Fruit fly (Drosophila melanogaster) whole organism, embryonic: ENCODE results near the gene Or85b.
A peak's percentile ranks its signal among the peaks of the same experiment; 100 is the strongest.

Experiments
- Ada2b ChIP-seq: fragments of 200-800 bp; sonication (Bioruptor generic); IDR thresholded peaks from 2 replicates; pipeline ENCODE4 v1.3.6; 2022; ENCODE audit warnings: missing biosample characterization, missing genetic modification characterization
- B-H2 ChIP-seq: fragments of 200-800 bp; sonication (Bioruptor generic); optimal IDR thresholded peaks from 2 replicates; lab custom pipeline; 2018; ENCODE audit warnings: missing biosample characterization, mild to moderate bottlenecking, missing genetic modification characterization
- Bgb ChIP-seq: fragments of 200-800 bp; sonication (Bioruptor generic); IDR thresholded peaks from 2 replicates; pipeline ENCODE4 v1.3.6; 2022; ENCODE audit warnings: missing biosample characterization, missing genetic modification characterization; ENCODE audit not compliant: partially characterized antibody
- CG10565 ChIP-seq: fragments of 200-800 bp; sonication (Bioruptor generic); optimal IDR thresholded peaks from 3 replicates; lab custom pipeline; 2016; ENCODE audit warnings: missing biosample characterization, mild to moderate bottlenecking, missing genetic modification characterization
- CG10959 ChIP-seq: fragments of 200-800 bp; sonication (Bioruptor generic); IDR thresholded peaks from 2 replicates; pipeline ENCODE4 v1.3.6; 2022; ENCODE audit warnings: missing biosample characterization, missing genetic modification characterization
- CG11085 ChIP-seq: fragments of 200-800 bp; sonication (Bioruptor generic); IDR thresholded peaks from 2 replicates; pipeline ENCODE4 v1.3.6; 2022; ENCODE audit warnings: missing biosample characterization, missing genetic modification characterization
- CG12659 ChIP-seq: fragments of 200-800 bp; sonication (Bioruptor generic); optimal IDR thresholded peaks from 3 replicates; lab custom pipeline; 2017; ENCODE audit warnings: mild to moderate bottlenecking, missing biosample characterization, missing genetic modification reagents, missing genetic modification characterization
- CG12769 ChIP-seq: fragments of 200-800 bp; sonication (Bioruptor generic); optimal IDR thresholded peaks from 2 replicates; lab custom pipeline; 2019; ENCODE audit warnings: missing biosample characterization, mild to moderate bottlenecking, missing genetic modification characterization, moderate library complexity
- CG12942 ChIP-seq: fragments of 200-800 bp; sonication (Bioruptor generic); optimal IDR thresholded peaks from 3 replicates; lab custom pipeline; 2016; ENCODE audit warnings: missing biosample characterization, missing genetic modification characterization
- CG13287 ChIP-seq: fragments of 200-800 bp; sonication (Bioruptor generic); IDR thresholded peaks from 2 replicates; pipeline ENCODE4 v1.3.6; 2022; ENCODE audit warnings: missing biosample characterization, missing genetic modification characterization; ENCODE audit not compliant: partially characterized antibody
- CG17328 ChIP-seq: fragments of 200-800 bp; sonication (Bioruptor generic); IDR thresholded peaks from 2 replicates; pipeline ENCODE4 v1.3.6; 2022; ENCODE audit warnings: missing biosample characterization, missing genetic modification characterization
- CG2678 ChIP-seq: fragments of 200-800 bp; sonication (Bioruptor generic); optimal IDR thresholded peaks from 3 replicates; lab custom pipeline; 2019; ENCODE audit warnings: missing biosample characterization, mild to moderate bottlenecking, missing genetic modification characterization, moderate library complexity
- CG30403 ChIP-seq: fragments of 200-800 bp; sonication (Bioruptor generic); optimal IDR thresholded peaks from 3 replicates; lab custom pipeline; 2016; ENCODE audit warnings: missing biosample characterization, missing genetic modification characterization
- CG3065 ChIP-seq: fragments of 200-800 bp; sonication (Bioruptor generic); optimal IDR thresholded peaks from 2 replicates; lab custom pipeline; 2016; ENCODE audit warnings: missing biosample characterization, missing genetic modification characterization
- CG5180 ChIP-seq: fragments of 200-800 bp; sonication (Bioruptor generic); optimal IDR thresholded peaks from 3 replicates; lab custom pipeline; 2017; ENCODE audit warnings: missing biosample characterization, missing genetic modification characterization, mild to moderate bottlenecking, moderate library complexity, missing genetic modification reagents
- CG5953 ChIP-seq: fragments of 200-800 bp; sonication (Bioruptor generic); IDR thresholded peaks from 2 replicates; pipeline ENCODE4 v1.3.6; 2022; ENCODE audit warnings: missing biosample characterization, missing genetic modification characterization
- CG6175 ChIP-seq: fragments of 200-800 bp; sonication (Bioruptor generic); IDR thresholded peaks from 3 replicates; pipeline ENCODE4 v1.3.6; 2022; ENCODE audit warnings: missing biosample characterization, missing genetic modification characterization
- CG8388 ChIP-seq: fragments of 200-800 bp; sonication (Bioruptor generic); optimal IDR thresholded peaks from 2 replicates; lab custom pipeline; 2019; ENCODE audit warnings: missing biosample characterization, mild to moderate bottlenecking, missing genetic modification characterization, moderate library complexity
- CG9215 ChIP-seq: fragments of 200-800 bp; sonication (Bioruptor generic); IDR thresholded peaks from 2 replicates; pipeline ENCODE4 v1.3.6; 2022; ENCODE audit warnings: missing biosample characterization, missing genetic modification characterization
- CrebB ChIP-seq: fragments of 200-800 bp; sonication (Bioruptor generic); optimal IDR thresholded peaks from 3 replicates; lab custom pipeline; 2018; ENCODE audit warnings: missing biosample characterization, mild to moderate bottlenecking, missing genetic modification characterization
- Fer3 ChIP-seq: fragments of 200-800 bp; sonication (Bioruptor generic); optimal IDR thresholded peaks from 2 replicates; lab custom pipeline; 2018; ENCODE audit warnings: missing biosample characterization, mild to moderate bottlenecking, missing genetic modification characterization, moderate library complexity
- HmgZ ChIP-seq: fragments of 200-800 bp; sonication (Bioruptor generic); optimal IDR thresholded peaks from 2 replicates; lab custom pipeline; 2018; ENCODE audit warnings: missing biosample characterization, mild to moderate bottlenecking, missing genetic modification characterization
- NK7.1 ChIP-seq: fragments of 200-800 bp; sonication (Bioruptor generic); optimal IDR thresholded peaks from 3 replicates; lab custom pipeline; 2016; ENCODE audit warnings: missing biosample characterization, missing genetic modification characterization
- Oli ChIP-seq: fragments of 200-800 bp; sonication (Bioruptor generic); optimal IDR thresholded peaks from 2 replicates; lab custom pipeline; 2018; ENCODE audit warnings: missing biosample characterization, mild to moderate bottlenecking, missing genetic modification characterization, moderate library complexity
- Opbp ChIP-seq: fragments of 200-800 bp; sonication (Bioruptor generic); IDR thresholded peaks from 3 replicates; pipeline ENCODE4 v1.3.6; 2022; ENCODE audit warnings: missing biosample characterization, missing genetic modification characterization; ENCODE audit not compliant: partially characterized antibody
- Rx ChIP-seq: fragments of 200-800 bp; sonication (Bioruptor generic); IDR thresholded peaks from 2 replicates; pipeline ENCODE4 v1.3.6; 2022; ENCODE audit warnings: missing biosample characterization, missing genetic modification characterization
- Six4 ChIP-seq: fragments of 200-800 bp; sonication (Bioruptor generic); optimal IDR thresholded peaks from 2 replicates; lab custom pipeline; 2016; ENCODE audit warnings: missing biosample characterization, missing genetic modification characterization
- Sry-β ChIP-seq: fragments of 200-800 bp; sonication (Bioruptor generic); optimal IDR thresholded peaks from 2 replicates; lab custom pipeline; 2018; ENCODE audit warnings: missing biosample characterization, mild to moderate bottlenecking, missing genetic modification characterization, moderate library complexity
- Ssrp ChIP-seq: fragments of 200-800 bp; sonication (Bioruptor generic); optimal IDR thresholded peaks from 2 replicates; lab custom pipeline; 2018; ENCODE audit warnings: missing biosample characterization, mild to moderate bottlenecking, missing genetic modification characterization, moderate library complexity
- Tbp ChIP-seq: fragments of >200 bp; optimal IDR thresholded peaks from 2 replicates; lab custom pipeline; 2018; ENCODE audit warnings: missing biosample characterization, missing genetic modification characterization
- caup ChIP-seq: fragments of 200-800 bp; sonication (Bioruptor generic); optimal IDR thresholded peaks from 3 replicates; lab custom pipeline; 2017; ENCODE audit warnings: missing biosample characterization, mild to moderate bottlenecking, missing genetic modification characterization, moderate library complexity; ENCODE audit not compliant: severe bottlenecking
- chif ChIP-seq, 2 experiments: fragments of 200-800 bp; sonication (Bioruptor generic); optimal IDR thresholded peaks; 3 replicates each; lab custom pipeline; 2016; ENCODE audit warnings: missing biosample characterization in 2 of 2, missing genetic modification characterization in 2 of 2
- chn ChIP-seq: fragments of 200-800 bp; sonication (Bioruptor generic); optimal IDR thresholded peaks from 2 replicates; lab custom pipeline; 2016; ENCODE audit warnings: missing biosample characterization, missing genetic modification characterization
- crol ChIP-seq: fragments of 200-800 bp; sonication (Bioruptor generic); IDR thresholded peaks from 2 replicates; pipeline ENCODE4 v1.3.6; 2022; ENCODE audit warnings: missing biosample characterization, missing genetic modification characterization
- cwo ChIP-seq: fragments of 200-800 bp; sonication (Bioruptor generic); optimal IDR thresholded peaks from 3 replicates; lab custom pipeline; 2017; ENCODE audit warnings: missing biosample characterization, missing genetic modification characterization, mild to moderate bottlenecking, moderate library complexity, missing genetic modification reagents
- exex ChIP-seq: fragments of 200-800 bp; sonication (Bioruptor generic); optimal IDR thresholded peaks from 4 replicates; lab custom pipeline; 2018; ENCODE audit warnings: missing biosample characterization, mild to moderate bottlenecking, missing genetic modification characterization, moderate library complexity
- ftz-f1 ChIP-seq: fragments of 200-800 bp; sonication (Bioruptor generic); optimal IDR thresholded peaks from 2 replicates; lab custom pipeline; 2016; ENCODE audit warnings: missing biosample characterization, missing genetic modification characterization
- grn ChIP-seq: fragments of 200-800 bp; sonication (Bioruptor generic); optimal IDR thresholded peaks from 3 replicates; lab custom pipeline; 2017; ENCODE audit warnings: missing biosample characterization, missing genetic modification characterization
- mirr ChIP-seq: fragments of 200-800 bp; sonication (Bioruptor generic); optimal IDR thresholded peaks from 3 replicates; lab custom pipeline; 2018; ENCODE audit warnings: missing biosample characterization, mild to moderate bottlenecking, missing genetic modification characterization
- phol ChIP-seq: fragments of 200-800 bp; sonication (Bioruptor generic); optimal IDR thresholded peaks from 3 replicates; lab custom pipeline; 2018; ENCODE audit warnings: missing biosample characterization, mild to moderate bottlenecking, missing genetic modification characterization, moderate library complexity
- pzg ChIP-seq: fragments of 200-800 bp; sonication (Bioruptor generic); optimal IDR thresholded peaks from 3 replicates; lab custom pipeline; 2018; ENCODE audit warnings: missing biosample characterization, mild to moderate bottlenecking, missing genetic modification characterization, moderate library complexity
- sens-2 ChIP-seq: fragments of 200-800 bp; sonication (Bioruptor generic); IDR thresholded peaks from 2 replicates; pipeline ENCODE4 v1.3.6; 2022; ENCODE audit warnings: missing biosample characterization, missing genetic modification characterization
- sqz ChIP-seq: fragments of 200-800 bp; sonication (Bioruptor generic); optimal IDR thresholded peaks from 3 replicates; lab custom pipeline; 2018; ENCODE audit warnings: missing biosample characterization, mild to moderate bottlenecking, missing genetic modification characterization
- sug ChIP-seq: fragments of 200-800 bp; optimal IDR thresholded peaks from 2 replicates; lab custom pipeline; 2019; ENCODE audit warnings: missing biosample characterization, mild to moderate bottlenecking, missing genetic modification characterization, moderate library complexity
- vfl ChIP-seq: fragments of 200-800 bp; sonication (Bioruptor generic); optimal IDR thresholded peaks from 2 replicates; lab custom pipeline; 2016; ENCODE audit warnings: missing biosample characterization, missing genetic modification characterization
- vnd ChIP-seq: fragments of 200-800 bp; sonication (Bioruptor generic); IDR thresholded peaks from 3 replicates; pipeline ENCODE4 v1.3.6; 2022; ENCODE audit warnings: missing biosample characterization, missing genetic modification characterization; ENCODE audit not compliant: partially characterized antibody

Or85b gene

DNA sequence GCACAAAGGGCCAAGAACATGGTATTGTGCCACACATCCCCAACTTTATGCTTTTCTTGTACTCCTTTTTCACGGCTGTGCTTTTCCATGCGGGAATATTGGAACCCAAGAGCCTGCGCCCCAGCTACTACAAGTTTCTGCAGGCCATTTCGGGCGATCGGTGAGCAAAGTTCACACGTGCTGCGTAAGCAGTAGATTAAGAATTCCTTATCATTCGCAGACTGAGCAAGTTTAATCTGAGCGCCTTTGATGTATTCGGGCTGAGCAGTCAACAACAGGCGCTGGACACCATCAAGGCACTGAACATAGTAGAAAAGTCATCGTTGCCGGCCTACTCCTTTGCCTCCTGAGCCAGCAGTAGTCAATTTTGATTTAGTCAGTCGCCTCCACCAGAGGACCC, 9.7 kb upstream of the Or85b start:
- TF ChIP-seq cwo (peak; percentile 75), Opbp (GFP tag; lab: Robert Waterston, UW) (no peak)

DNA sequence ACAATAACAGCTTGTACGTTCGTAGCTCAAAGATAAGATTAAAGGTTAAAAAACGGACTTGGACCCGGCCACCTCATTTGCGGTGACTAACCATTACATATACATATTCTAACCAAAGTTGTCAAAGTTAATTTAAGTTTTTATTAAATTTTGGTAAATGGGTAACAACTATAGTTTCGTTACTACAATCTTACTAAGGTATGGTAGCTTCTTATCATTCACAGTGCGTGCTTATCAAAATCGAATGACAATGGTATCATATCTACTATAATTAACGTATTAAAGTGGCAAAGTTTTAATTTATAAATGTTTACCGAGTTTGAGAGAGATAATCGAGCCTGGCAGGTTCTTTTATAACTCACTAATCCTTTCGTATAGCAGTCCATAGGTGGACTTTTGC, 8.0 kb upstream of the Or85b start:
- TF ChIP-seq mirr (GFP tag; lab: Kevin White, UChicago) (peak; percentile 54), Six4 (GFP tag; lab: Kevin White, UChicago) (no peak), exex (tag; lab: Kevin White, UChicago) (peak; percentile 6)

DNA sequence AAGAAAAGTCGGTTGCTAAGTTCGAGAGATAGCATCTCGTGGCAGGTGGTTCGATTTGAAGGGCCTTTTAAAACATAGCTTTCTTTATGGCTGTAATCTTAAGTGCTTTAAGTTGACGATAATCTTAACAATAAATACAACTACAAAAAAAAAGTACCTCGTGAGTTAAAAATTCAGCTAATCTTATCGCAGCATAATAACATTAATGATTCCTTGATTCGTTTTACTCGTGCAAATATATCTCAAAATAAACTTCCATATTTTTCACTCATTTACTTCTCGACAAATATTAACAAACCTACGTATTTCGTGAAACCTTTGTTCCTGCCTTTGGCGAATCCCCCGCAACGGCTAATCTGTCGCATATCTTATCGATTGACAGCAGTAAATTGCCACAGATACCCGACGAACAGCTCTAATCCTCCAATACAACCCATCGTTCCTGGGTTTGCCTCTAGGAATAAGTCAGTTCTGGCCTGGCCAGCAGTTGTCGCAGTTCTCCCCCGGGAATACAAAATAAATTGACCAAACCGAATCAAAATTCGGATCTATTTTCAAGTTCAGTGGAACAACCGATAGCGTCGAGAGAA, 7.5 kb upstream of the Or85b start:
- TF ChIP-seq vfl (GFP tag; lab: Kevin White, UChicago) (no peak), CG12769 (peak; percentile 33), sug (tag; lab: Kevin White, UChicago) (peak; percentile 81), caup (GFP tag; lab: Kevin White, UChicago) (no peak), grn (GFP tag; lab: Kevin White, UChicago) (peak; percentile 16), chn (GFP tag; lab: Kevin White, UChicago) (no peak), CG17328 (GFP tag; lab: Robert Waterston, UW) (no peak), Oli (tag; lab: Kevin White, UChicago) (no peak), CG6175 (no peak), CG10959 (GFP tag; lab: Robert Waterston, UW) (no peak), CG5180 (GFP tag; lab: Kevin White, UChicago) (no peak), Tbp (GFP tag; lab: Kevin White, UChicago) (no peak), Rx (GFP tag; lab: Robert Waterston, UW) (no peak), CG13287 (no peak), ftz-f1 (GFP tag; lab: Kevin White, UChicago) (no peak), exex (tag; lab: Kevin White, UChicago) (peak; percentile 91), Fer3 (tag; lab: Kevin White, UChicago) (no peak), vnd (GFP tag; lab: Robert Waterston, UW) (0 out of 3 replicates have a peak, but pooled peaks have one; percentile 21), CG5953 (no peak), HmgZ (tag; lab: Kevin White, UChicago) (no peak)

DNA sequence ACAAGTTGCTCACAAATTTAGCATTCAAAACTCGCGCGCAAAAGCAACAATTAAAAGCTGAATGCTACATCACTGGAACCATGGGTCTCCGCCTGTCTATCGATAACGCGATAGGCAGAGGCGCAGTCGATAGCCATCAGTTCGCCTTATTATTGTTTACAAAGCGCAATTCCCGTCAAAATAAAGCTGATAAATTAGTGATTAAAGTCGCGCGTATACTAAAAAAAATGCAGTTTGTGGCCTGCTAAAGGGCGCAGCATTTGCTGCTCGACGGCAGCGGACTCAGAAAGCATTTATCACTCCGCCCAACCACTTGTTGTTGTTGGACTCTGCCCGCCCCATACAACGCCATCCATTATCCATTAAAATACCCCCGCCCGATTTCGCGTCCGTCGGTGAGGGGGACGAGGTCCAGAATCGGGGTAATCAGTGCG, 6.6 kb upstream of the Or85b start, which contains the start of gene CG11737:
Gene CG11737 (plus strand): TSS at position 117 of the 434 bp plus-strand sequence.
- no peak for TF ChIP-seq sens-2
- TF ChIP-seq CG30403 (GFP tag; lab: Kevin White, UChicago): no peak
- no peak for TF ChIP-seq CG2678 (tag; lab: Kevin White, UChicago)
- peak; percentile 89 for TF ChIP-seq crol
- peak; percentile 6 for TF ChIP-seq CrebB (tag; lab: Kevin White, UChicago)
- TF ChIP-seq CG3065 (GFP tag; lab: Kevin White, UChicago): no peak
- peak; percentile 53 for TF ChIP-seq phol
- no peak for TF ChIP-seq CG8388
- no peak for TF ChIP-seq B-H2 (GFP tag; lab: Kevin White, UChicago)
- TF ChIP-seq CG9215: no peak
- no peak for TF ChIP-seq NK7.1 (GFP tag; lab: Kevin White, UChicago)
- TF ChIP-seq Ada2b (GFP tag; lab: Robert Waterston, UW): no peak
- TF ChIP-seq CG12942 (GFP tag; lab: Kevin White, UChicago): no peak
- TF ChIP-seq Bgb (GFP tag; lab: Robert Waterston, UW): peak; percentile 79
- peak; percentile 69 for TF ChIP-seq pzg (GFP tag; lab: Kevin White, UChicago)
- TF ChIP-seq CG12659 (GFP tag; lab: Kevin White, UChicago): peak; percentile 42
- no peak for TF ChIP-seq CG10565 (GFP tag; lab: Kevin White, UChicago)
- no peak for TF ChIP-seq chif (GFP tag; optimal IDR thresholded peaks at IDR 0.05; lab: Kevin White, UChicago)
- no peak for TF ChIP-seq Ssrp
- no peak for TF ChIP-seq Sry-β (GFP tag; lab: Kevin White, UChicago)
- no peak for TF ChIP-seq CG11085 (GFP tag; lab: Robert Waterston, UW)
- TF ChIP-seq sqz: no peak
